Worm (Caenorhabditis elegans) whole organism, late embryonic: ENCODE data around the gene irld-32.

Experiments used
- ceh-31 ChIP-seq: sonication (generic microtip); optimal IDR thresholded peaks from 2 replicates; lab custom pipeline; 2016; ENCODE audit warnings: missing genetic modification characterization, missing compliant biosample characterization
- ceh-6 ChIP-seq: fragments of 200-800 bp; sonication (Bioruptor generic); optimal IDR thresholded peaks from 2 replicates; lab custom pipeline; 2018; ENCODE audit warnings: mild to moderate bottlenecking, missing genetic modification characterization, missing compliant biosample characterization
- eyg-1 ChIP-seq: sonication (generic microtip); optimal IDR thresholded peaks from 2 replicates; lab custom pipeline; 2016; ENCODE audit warnings: missing genotype, missing genetic modification characterization, missing compliant biosample characterization
- mec-3 ChIP-seq: sonication (generic microtip); optimal IDR thresholded peaks from 2 replicates; lab custom pipeline; 2016; ENCODE audit warnings: borderline replicate concordance, missing genetic modification characterization, missing compliant biosample characterization
- nfya-1 ChIP-seq: sonication (generic microtip); optimal IDR thresholded peaks from 2 replicates; lab custom pipeline; 2017; ENCODE audit warnings: missing genetic modification characterization, mild to moderate bottlenecking, missing compliant biosample characterization, antibody characterized with exemption, moderate library complexity
- odd-2 ChIP-seq: sonication (generic microtip); optimal IDR thresholded peaks from 2 replicates; lab custom pipeline; 2017; ENCODE audit warnings: antibody characterized with exemption, mild to moderate bottlenecking, missing genetic modification characterization, missing compliant biosample characterization
- pag-3 ChIP-seq: sonication (generic microtip); optimal IDR thresholded peaks from 2 replicates; lab custom pipeline; 2016; ENCODE audit warnings: missing compliant biosample characterization, missing genetic modification characterization, borderline replicate concordance
- pha-4 ChIP-seq: fragments of 150-350 bp; optimal IDR thresholded peaks from 2 replicates; lab custom pipeline; 2018; ENCODE audit warnings: missing biosample characterization, missing genetic modification reagents, missing genetic modification characterization
- pqm-1 ChIP-seq: sonication (generic microtip); optimal IDR thresholded peaks from 2 replicates; lab custom pipeline; 2016; ENCODE audit warnings: missing genetic modification characterization, missing compliant biosample characterization

DNA sequence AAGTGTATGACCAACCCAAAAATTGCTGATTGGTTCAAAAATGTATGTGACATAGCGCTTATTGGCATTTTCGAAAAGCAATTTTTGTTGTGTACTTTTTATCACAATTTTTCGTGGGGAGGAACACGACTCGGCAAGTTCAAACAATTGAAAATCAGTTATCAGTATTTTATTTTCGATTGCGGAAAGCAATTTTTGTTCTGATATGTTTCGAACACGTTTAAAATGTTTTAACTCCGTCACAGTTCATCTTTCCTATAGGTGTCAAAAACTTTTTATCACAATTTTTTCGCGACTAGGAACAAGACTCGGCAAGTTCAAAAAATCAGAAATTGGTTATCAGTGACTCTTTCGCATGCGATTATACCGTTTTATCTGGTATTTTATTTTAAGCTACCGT is 23.5 kb upstream of the irld-32 start:
- TF ChIP-seq nfya-1 (no peak), pqm-1 (tag; lab: Kevin White, UChicago) (no peak), eyg-1 (tag; lab: Kevin White, UChicago) (no peak), odd-2 (tag; lab: Kevin White, UChicago) (no peak), mec-3 (tag; lab: Kevin White, UChicago) (no peak), pha-4 (tag; lab: Kevin White, UChicago) (no peak), ceh-6 (GFP tag; lab: Kevin White, UChicago) (no peak), ceh-31 (tag; lab: Kevin White, UChicago) (no peak), pag-3 (no peak)
